Worm (Caenorhabditis elegans): ENCODE results near the gene Y38H6C.16.

Gene Y38H6C.16

ce11 chrV:20580511-20581040 is 41.4 kb upstream of the Y38H6C.16 start, which contains the start of gene F26F2.7 (continued):
- TF ChIP-seq snpc-4 (GFP tag; optimal IDR thresholded peaks at IDR 0.05) (no peak), snpc-4 (tag; optimal IDR thresholded peaks at IDR 0.05) (peak in 3 of 4 experiments; percentile 26 to 85 (median 79)), nhr-120 (GFP tag; IDR thresholded peaks at IDR 0.05) (no peak), F55B11.4 (tag; optimal IDR thresholded peaks at IDR 0.05; ENCODE audit: borderline replicate concordance, insufficient read depth) (no peak), sdz-38 (tag; optimal IDR thresholded peaks at IDR 0.05) (no peak), F10E7.11 (tag; optimal IDR thresholded peaks at IDR 0.05) (peak; percentile 30), F22D6.2 (tag; optimal IDR thresholded peaks at IDR 0.05) (peak; percentile 28), C17E4.6 (GFP tag; IDR thresholded peaks at IDR 0.05) (peak; percentile 50; the same call in 1 of the 2 replicates), athp-1 (tag; optimal IDR thresholded peaks at IDR 0.05) (peak; percentile 85), attf-3 (GFP tag; conservative IDR thresholded peaks at IDR 0.05) (peak; percentile 58), cebp-1 (GFP tag; IDR thresholded peaks at IDR 0.05) (0 out of 2 replicates have a peak, but pooled peaks have one; percentile 37), cebp-1 (tag; optimal IDR thresholded peaks at IDR 0.05) (peak; percentile 89), mcd-1 (GFP tag; IDR thresholded peaks at IDR 0.05) (peak; percentile 88; the same call in 1 of the 2 replicates), ztf-26 (tag; optimal IDR thresholded peaks at IDR 0.05) (peak; percentile 76), madf-10 (tag; optimal IDR thresholded peaks at IDR 0.05) (peak; percentile 78), pbrm-1 (GFP tag; IDR thresholded peaks at IDR 0.05) (peak; percentile 93), F23B12.7 (tag; optimal IDR thresholded peaks at IDR 0.05; ENCODE audit: insufficient read depth) (peak; percentile 44), ceh-27 (GFP tag; optimal IDR thresholded peaks at IDR 0.05) (no peak), madf-8 (GFP tag; conservative IDR thresholded peaks at IDR 0.05) (peak; percentile 99), zim-3 (tag; optimal IDR thresholded peaks at IDR 0.05) (no peak), nhr-80 (tag; optimal IDR thresholded peaks at IDR 0.05) (peak; percentile 80), lag-1 (GFP tag; IDR thresholded peaks at IDR 0.05) (no peak), B0035.1 (tag; optimal IDR thresholded peaks at IDR 0.05) (peak; percentile 56), hmg-20 (GFP tag; IDR thresholded peaks at IDR 0.05) (peak; percentile 79), let-526 (GFP tag; IDR thresholded peaks at IDR 0.05) (no peak), rcor-1 (GFP tag; IDR thresholded peaks at IDR 0.05) (peak; percentile 89), egrh-3 (GFP tag; IDR thresholded peaks at IDR 0.05) (peak; percentile 58; the same call in 1 of the 2 replicates), unc-62 (GFP tag; optimal IDR thresholded peaks at IDR 0.05) (no peak), dox-1 (GFP tag; IDR thresholded peaks at IDR 0.05) (peak; percentile 98), K11D2.4 (GFP tag; IDR thresholded peaks at IDR 0.05) (peak; percentile 79), repo-1 (tag; optimal IDR thresholded peaks at IDR 0.05) (peak; percentile 89), D2030.7 (GFP tag; IDR thresholded peaks at IDR 0.05) (peak; percentile 91), gei-17 (GFP tag; optimal IDR thresholded peaks at IDR 0.05) (peak; percentile 41), nfyb-1 (GFP tag; IDR thresholded peaks at IDR 0.05) (no peak; the same call in 1 of the 2 replicates), Y56A3A.18 (GFP tag; IDR thresholded peaks at IDR 0.05) (peak; percentile 59; the same call in 1 of the 2 replicates), him-1 (tag; optimal IDR thresholded peaks at IDR 0.05) (peak; percentile 77), F57A8.1 (GFP tag; optimal IDR thresholded peaks at IDR 0.05) (no peak), nfya-2 (GFP tag; IDR thresholded peaks at IDR 0.05) (no peak), ccch-3 (GFP tag; optimal IDR thresholded peaks at IDR 0.05) (no peak), efl-1 (GFP tag; optimal IDR thresholded peaks at IDR 0.05) (peak; percentile 57), nhr-90 (tag; optimal IDR thresholded peaks at IDR 0.05) (no peak), C06A6.2 (GFP tag; conservative IDR thresholded peaks at IDR 0.05) (peak; percentile 64), xnd-1 (tag; optimal IDR thresholded peaks at IDR 0.05) (peak; percentile 100), madf-6 (GFP tag; IDR thresholded peaks at IDR 0.05) (peak; percentile 99), ets-4 (GFP tag; optimal IDR thresholded peaks at IDR 0.05) (no peak), nfya-1 (tag; optimal IDR thresholded peaks at IDR 0.05; ENCODE audit: borderline replicate concordance, insufficient read depth) (no peak), F37B4.10 (GFP tag; IDR thresholded peaks at IDR 0.05) (0 out of 2 replicates have a peak, but pooled peaks have one; percentile 20), F57C9.4 (tag; optimal IDR thresholded peaks at IDR 0.05) (peak; percentile 32), fkh-3 (tag; optimal IDR thresholded peaks at IDR 0.05) (no peak)

Data from whole organism, young adult.